Fruit fly (Drosophila melanogaster): ENCODE measurements around the gene Kmn2.

dm6 chr3R:7969702-7970175 lies 31.4 kb downstream of the Kmn2 start:
- no peak for TF ChIP-seq EcR (GFP tag; optimal IDR thresholded peaks at IDR 0.05)
- no peak for TF ChIP-seq psq (optimal IDR thresholded peaks at IDR 0.05)
